Worm (Caenorhabditis elegans): ENCODE data around the gene T20D4.3.
A peak's percentile ranks its signal among the peaks of the same experiment; 100 is the strongest.

T20D4.3 gene

ce11 chrV:3410098-3410570, 7.9 kb upstream of the T20D4.3 start, which contains the start of gene arrd-22:
Gene arrd-22, plus strand, starts transcription at chrV:3410520.
- TF ChIP-seq tbx-8 (GFP tag; optimal IDR thresholded peaks at IDR 0.05) (no peak), snpc-4 (tag; optimal IDR thresholded peaks at IDR 0.05) (no peak), elt-3 (tag; optimal IDR thresholded peaks at IDR 0.05) (no peak), unc-120 (tag; optimal IDR thresholded peaks at IDR 0.05; ENCODE audit: poor library complexity, severe bottlenecking) (no peak), mls-2 (tag; optimal IDR thresholded peaks at IDR 0.05) (no peak), unc-39 (tag; optimal IDR thresholded peaks at IDR 0.05) (no peak), cnd-1 (tag; optimal IDR thresholded peaks at IDR 0.05) (no peak), flh-1 (GFP tag; optimal IDR thresholded peaks at IDR 0.05) (no peak), pha-4 (tag; optimal IDR thresholded peaks at IDR 0.05) (no peak)

ce11 chrV:3413010-3413409, 5.0 kb upstream of the T20D4.3 start, which contains the start of gene txt-11:
Gene txt-11, plus strand, starts transcription at chrV:3413310.
- TF ChIP-seq tbx-8 (GFP tag; optimal IDR thresholded peaks at IDR 0.05) (no peak), M03D4.4 (tag; optimal IDR thresholded peaks at IDR 0.05) (no peak)

- TF ChIP-seq zip-8 (tag; optimal IDR thresholded peaks at IDR 0.05) (no peak), lsy-2 (tag; optimal IDR thresholded peaks at IDR 0.05) (no peak), nhr-2 (tag; optimal IDR thresholded peaks at IDR 0.05) (no peak), M03D4.4 (tag; optimal IDR thresholded peaks at IDR 0.05) (no peak), ham-2 (GFP tag; optimal IDR thresholded peaks at IDR 0.05) (no peak), hlh-1 (tag; optimal IDR thresholded peaks at IDR 0.05) (no peak)
Measured at ce11 chrV:3424341-3424740, 6.3 kb downstream of the T20D4.3 start, which contains the start of gene srab-21. Gene srab-21, minus strand, starts transcription at chrV:3424441.

- no peak for TF ChIP-seq mls-2 (tag; optimal IDR thresholded peaks at IDR 0.05)
- TF ChIP-seq cnd-1 (tag; optimal IDR thresholded peaks at IDR 0.05) = no peak
- TF ChIP-seq elt-3 (tag; optimal IDR thresholded peaks at IDR 0.05) = no peak
- TF ChIP-seq nhr-76 (tag; optimal IDR thresholded peaks at IDR 0.05) = no peak
- TF ChIP-seq ztf-11 (tag; optimal IDR thresholded peaks at IDR 0.05) = no peak
- no peak for TF ChIP-seq ham-2 (GFP tag; optimal IDR thresholded peaks at IDR 0.05)
- no peak for TF ChIP-seq nhr-12 (tag; optimal IDR thresholded peaks at IDR 0.05)
- no peak for TF ChIP-seq zip-8 (tag; optimal IDR thresholded peaks at IDR 0.05)
- TF ChIP-seq nhr-28 (tag; optimal IDR thresholded peaks at IDR 0.05) = no peak
- no peak for TF ChIP-seq nhr-2 (tag; optimal IDR thresholded peaks at IDR 0.05)
Measured at ce11 chrV:3426076-3426475, 8.0 kb downstream of the T20D4.3 start, which contains the start of gene srab-22. Gene srab-22, plus strand, starts transcription at chrV:3426376.

- TF ChIP-seq unc-39 (tag; optimal IDR thresholded peaks at IDR 0.05) = no peak
- TF ChIP-seq lin-32 (GFP tag; optimal IDR thresholded peaks at IDR 0.05) = no peak
- no peak for TF ChIP-seq snpc-4 (tag; optimal IDR thresholded peaks at IDR 0.05)
- no peak for TF ChIP-seq ceh-43 (GFP tag; optimal IDR thresholded peaks at IDR 0.05)
- no peak for TF ChIP-seq nhr-12 (tag; optimal IDR thresholded peaks at IDR 0.05)
Measured at ce11 chrV:3428697-3429096, 10.7 kb downstream of the T20D4.3 start, which contains the start of gene srab-20. Gene srab-20, plus strand, starts transcription at chrV:3428997.

ce11 chrV:3431535-3431990, 13.5 kb downstream of the T20D4.3 start, which contains the start of the genes T20D4.19 and srj-9:
Gene T20D4.19, minus strand, starts transcription at chrV:3431635.
Gene srj-9, plus strand, starts transcription at chrV:3431940.
- peak; percentile 31 for TF ChIP-seq nhr-2 (tag; optimal IDR thresholded peaks at IDR 0.05)
- TF ChIP-seq sem-2 (GFP tag; optimal IDR thresholded peaks at IDR 0.05) = no peak

ce11 chrV:3442609-3443008, 24.6 kb downstream of the T20D4.3 start:
- TF ChIP-seq nhr-76 (tag; optimal IDR thresholded peaks at IDR 0.05) (no peak), tbx-8 (GFP tag; optimal IDR thresholded peaks at IDR 0.05) (no peak), cnd-1 (tag; optimal IDR thresholded peaks at IDR 0.05) (no peak), lin-32 (GFP tag; optimal IDR thresholded peaks at IDR 0.05) (no peak), sem-2 (GFP tag; optimal IDR thresholded peaks at IDR 0.05) (no peak), unc-120 (tag; optimal IDR thresholded peaks at IDR 0.05; ENCODE audit: poor library complexity, severe bottlenecking) (no peak), elt-3 (tag; optimal IDR thresholded peaks at IDR 0.05) (no peak), nhr-237 (tag; optimal IDR thresholded peaks at IDR 0.05) (no peak), mab-5 (tag; optimal IDR thresholded peaks at IDR 0.05) (no peak), flh-1 (GFP tag; optimal IDR thresholded peaks at IDR 0.05) (no peak), blmp-1 (tag; optimal IDR thresholded peaks at IDR 0.05) (no peak), lin-13 (tag; optimal IDR thresholded peaks at IDR 0.05) (no peak), snpc-4 (tag; optimal IDR thresholded peaks at IDR 0.05) (no peak), ceh-83 (GFP tag; optimal IDR thresholded peaks at IDR 0.05) (no peak), lsy-2 (tag; optimal IDR thresholded peaks at IDR 0.05) (no peak), pha-4 (tag; optimal IDR thresholded peaks at IDR 0.05) (no peak)
